Fruit fly (Drosophila melanogaster) whole organism, embryonic: ENCODE measurements around the gene p38b.

Experiments
- Awh ChIP-seq: fragments of 200-800 bp; sonication (Bioruptor generic); IDR thresholded peaks from 2 replicates; pipeline ENCODE4, ENCODE4 v1.3.6; 2022; ENCODE audit warnings: missing biosample characterization, missing genetic modification characterization
- B-H1 ChIP-seq: fragments of 200-800 bp; sonication (Bioruptor generic); IDR thresholded peaks from 3 replicates; pipeline ENCODE4 v1.3.6; 2022; ENCODE audit warnings: missing biosample characterization, missing genetic modification characterization
- B-H2 ChIP-seq: fragments of 200-800 bp; sonication (Bioruptor generic); optimal IDR thresholded peaks from 2 replicates; lab custom pipeline; 2018; ENCODE audit warnings: missing biosample characterization, mild to moderate bottlenecking, missing genetic modification characterization
- CG12104 ChIP-seq: fragments of 200-800 bp; sonication (Bioruptor generic); optimal IDR thresholded peaks from 3 replicates; lab custom pipeline; 2016; ENCODE audit warnings: missing biosample characterization, missing genetic modification characterization
- CG12236 ChIP-seq: fragments of 200-800 bp; sonication (Bioruptor generic); optimal IDR thresholded peaks from 2 replicates; lab custom pipeline; 2016; ENCODE audit warnings: missing biosample characterization, missing genetic modification characterization
- CG14667 ChIP-seq: fragments of 200-800 bp; sonication (Bioruptor generic); IDR thresholded peaks from 2 replicates; pipeline ENCODE4 v1.3.6; 2022; ENCODE audit warnings: missing biosample characterization, missing genetic modification characterization
- CG14860 ChIP-seq: fragments of 200-800 bp; sonication (Bioruptor generic); IDR thresholded peaks from 3 replicates; pipeline ENCODE4 v1.3.6; 2022; ENCODE audit warnings: missing biosample characterization, missing genetic modification characterization; ENCODE audit not compliant: partially characterized antibody
- CG15269 ChIP-seq: fragments of 200-800 bp; sonication (Bioruptor generic); optimal IDR thresholded peaks from 2 replicates; lab custom pipeline; 2018; ENCODE audit warnings: missing biosample characterization, mild to moderate bottlenecking, missing genetic modification characterization, moderate library complexity
- CG1529 ChIP-seq: fragments of 200-800 bp; sonication (Bioruptor generic); optimal IDR thresholded peaks from 3 replicates; lab custom pipeline; 2018; ENCODE audit warnings: missing biosample characterization, missing genetic modification characterization
- CG16779 ChIP-seq: fragments of 200-800 bp; sonication (Bioruptor generic); IDR thresholded peaks from 2 replicates; pipeline ENCODE4 v1.3.6; 2022; ENCODE audit warnings: missing biosample characterization, missing genetic modification characterization
- CG17385 ChIP-seq: fragments of 200-800 bp; sonication (Bioruptor generic); optimal IDR thresholded peaks from 3 replicates; lab custom pipeline; 2018; ENCODE audit warnings: missing biosample characterization, mild to moderate bottlenecking, missing genetic modification characterization
- CG18599 ChIP-seq: fragments of 200-800 bp; sonication (Bioruptor generic); optimal IDR thresholded peaks from 3 replicates; lab custom pipeline; 2017; ENCODE audit warnings: missing biosample characterization, missing genetic modification characterization, mild to moderate bottlenecking, moderate library complexity, missing genetic modification reagents
- CG30403 ChIP-seq: fragments of 200-800 bp; sonication (Bioruptor generic); optimal IDR thresholded peaks from 3 replicates; lab custom pipeline; 2016; ENCODE audit warnings: missing biosample characterization, missing genetic modification characterization
- CG3065 ChIP-seq: fragments of 200-800 bp; sonication (Bioruptor generic); optimal IDR thresholded peaks from 2 replicates; lab custom pipeline; 2016; ENCODE audit warnings: missing biosample characterization, missing genetic modification characterization
- CG32532 ChIP-seq: fragments of 200-800 bp; sonication (Bioruptor generic); IDR thresholded peaks from 2 replicates; pipeline ENCODE4 v1.3.6; 2022; ENCODE audit warnings: missing biosample characterization, missing genetic modification characterization
- CG32772 ChIP-seq: fragments of 200-800 bp; sonication (Bioruptor generic); IDR thresholded peaks from 2 replicates; pipeline ENCODE4 v1.3.6; 2022; ENCODE audit warnings: missing biosample characterization, missing genetic modification characterization
- CG33213 ChIP-seq: fragments of 200-800 bp; sonication (Bioruptor generic); optimal IDR thresholded peaks from 3 replicates; lab custom pipeline; 2016; ENCODE audit warnings: missing biosample characterization, missing genetic modification characterization
- CG34422 ChIP-seq: fragments of 200-800 bp; sonication (Bioruptor generic); IDR thresholded peaks from 3 replicates; pipeline ENCODE4 v1.3.6; 2022; ENCODE audit warnings: missing biosample characterization, missing genetic modification characterization
- CG4404 ChIP-seq: fragments of 200-800 bp; sonication (Bioruptor generic); IDR thresholded peaks from 2 replicates; pipeline ENCODE4 v1.3.6; 2022; ENCODE audit warnings: missing biosample characterization, missing genetic modification characterization
- CG4730 ChIP-seq: fragments of 200-800 bp; sonication (Bioruptor generic); IDR thresholded peaks from 2 replicates; pipeline ENCODE4 v1.3.6; 2022; ENCODE audit warnings: missing biosample characterization, missing genetic modification characterization
- CG6854 ChIP-seq: fragments of 200-800 bp; sonication (Bioruptor generic); optimal IDR thresholded peaks from 3 replicates; lab custom pipeline; 2017; ENCODE audit warnings: missing biosample characterization, mild to moderate bottlenecking, missing genetic modification characterization
- CG8290 ChIP-seq, 3 experiments: fragments of 200-800 bp; sonication (Bioruptor generic); optimal IDR thresholded peaks; 2 replicates each; lab custom pipeline; 2016 to 2019; ENCODE audit warnings: missing biosample characterization in 3 of 3, missing genetic modification characterization in 3 of 3, mild to moderate bottlenecking in 2 of 3, moderate library complexity in 1 of 3
- CG9797 ChIP-seq: fragments of 200-800 bp; sonication (Bioruptor generic); optimal IDR thresholded peaks from 3 replicates; lab custom pipeline; 2018; ENCODE audit warnings: missing biosample characterization, mild to moderate bottlenecking, missing genetic modification characterization
- D19A ChIP-seq: fragments of 200-800 bp; optimal IDR thresholded peaks from 3 replicates; lab custom pipeline; 2019; ENCODE audit warnings: missing biosample characterization, mild to moderate bottlenecking, missing genetic modification characterization, moderate library complexity
- Dip2 ChIP-seq: fragments of 200-800 bp; sonication (Bioruptor generic); IDR thresholded peaks from 2 replicates; pipeline ENCODE4 v1.3.6; 2022; ENCODE audit warnings: missing biosample characterization, missing genetic modification characterization
- Elba2 ChIP-seq: fragments of 200-800 bp; sonication (Bioruptor generic); optimal IDR thresholded peaks from 3 replicates; lab custom pipeline; 2016; ENCODE audit warnings: missing biosample characterization, missing genetic modification characterization
- Fer3 ChIP-seq: fragments of 200-800 bp; sonication (Bioruptor generic); optimal IDR thresholded peaks from 2 replicates; lab custom pipeline; 2018; ENCODE audit warnings: missing biosample characterization, mild to moderate bottlenecking, missing genetic modification characterization, moderate library complexity
- Gug ChIP-seq: fragments of 200-800 bp; sonication (Bioruptor generic); IDR thresholded peaks from 4 replicates; pipeline ENCODE4 v1.3.6; 2022; ENCODE audit warnings: missing biosample characterization, missing genetic modification characterization
- H15 ChIP-seq: fragments of 200-800 bp; sonication (Bioruptor generic); IDR thresholded peaks from 3 replicates; pipeline ENCODE4 v1.3.6; 2022; ENCODE audit warnings: missing biosample characterization, missing genetic modification characterization
- MBD-R2 ChIP-seq: fragments of 200-800 bp; sonication (Bioruptor generic); IDR thresholded peaks from 2 replicates; pipeline ENCODE4 v1.3.6; 2022; ENCODE audit warnings: missing biosample characterization, missing genetic modification characterization
- Optix ChIP-seq: fragments of 200-800 bp; sonication (Bioruptor generic); IDR thresholded peaks from 3 replicates; pipeline ENCODE4 v1.3.6; 2022; ENCODE audit warnings: missing biosample characterization, missing genetic modification characterization
- Pdp1 ChIP-seq, 2 experiments: fragments of 200-800 bp; sonication (Bioruptor generic); optimal IDR thresholded peaks; 3 replicates each; lab custom pipeline; 2016; ENCODE audit warnings: missing biosample characterization in 2 of 2, missing genetic modification characterization in 2 of 2, mild to moderate bottlenecking in 1 of 2, moderate library complexity in 1 of 2
- az2 ChIP-seq: fragments of 200-800 bp; sonication (Bioruptor generic); optimal IDR thresholded peaks from 3 replicates; lab custom pipeline; 2016; ENCODE audit warnings: missing biosample characterization, missing genetic modification characterization
- bbx ChIP-seq: fragments of 200-800 bp; sonication (Bioruptor generic); IDR thresholded peaks from 2 replicates; pipeline ENCODE4 v1.3.6; 2022; ENCODE audit warnings: missing biosample characterization, missing genetic modification characterization; ENCODE audit not compliant: partially characterized antibody
- bowl ChIP-seq: fragments of 200-800 bp; sonication (Bioruptor generic); IDR thresholded peaks from 2 replicates; pipeline ENCODE4 v1.3.6; 2022; ENCODE audit warnings: missing biosample characterization, missing genetic modification characterization
- chif ChIP-seq, 2 experiments: fragments of 200-800 bp; sonication (Bioruptor generic); optimal IDR thresholded peaks; 3 replicates each; lab custom pipeline; 2016; ENCODE audit warnings: missing biosample characterization in 2 of 2, missing genetic modification characterization in 2 of 2
- dm ChIP-seq: fragments of 200-800 bp; sonication (Bioruptor generic); optimal IDR thresholded peaks from 3 replicates; lab custom pipeline; 2016; ENCODE audit warnings: missing biosample characterization, missing genetic modification characterization
- fd3F ChIP-seq: fragments of 200-800 bp; sonication (Bioruptor generic); optimal IDR thresholded peaks from 2 replicates; lab custom pipeline; 2018; ENCODE audit warnings: missing biosample characterization, mild to moderate bottlenecking, missing genetic modification characterization, moderate library complexity
- grau ChIP-seq: fragments of 200-800 bp; optimal IDR thresholded peaks from 3 replicates; lab custom pipeline; 2019; ENCODE audit warnings: missing biosample characterization, mild to moderate bottlenecking, missing genetic modification characterization, moderate library complexity
- gsb-n ChIP-seq: fragments of 200-800 bp; sonication (Bioruptor generic); optimal IDR thresholded peaks from 3 replicates; lab custom pipeline; 2018; ENCODE audit warnings: missing biosample characterization, mild to moderate bottlenecking, missing genetic modification characterization
- her ChIP-seq: fragments of 200-800 bp; sonication (Bioruptor generic); optimal IDR thresholded peaks from 2 replicates; lab custom pipeline; 2016; ENCODE audit warnings: missing biosample characterization, missing genetic modification characterization
- jigr1 ChIP-seq: fragments of 200-800 bp; sonication (Bioruptor generic); IDR thresholded peaks from 3 replicates; pipeline ENCODE4 v1.3.6; 2022; ENCODE audit warnings: missing biosample characterization, missing genetic modification characterization
- jing ChIP-seq: fragments of 200-800 bp; sonication (Bioruptor generic); optimal IDR thresholded peaks from 2 replicates; lab custom pipeline; 2018; ENCODE audit warnings: missing biosample characterization, mild to moderate bottlenecking, missing genetic modification characterization
- oc ChIP-seq: fragments of 200-800 bp; sonication (Bioruptor generic); optimal IDR thresholded peaks from 2 replicates; lab custom pipeline; 2018; ENCODE audit warnings: missing biosample characterization, mild to moderate bottlenecking, missing genetic modification characterization, moderate library complexity
- onecut ChIP-seq: fragments of 200-800 bp; sonication (Bioruptor generic); IDR thresholded peaks from 2 replicates; pipeline ENCODE4 v1.3.6; 2022; ENCODE audit warnings: missing biosample characterization, missing genetic modification characterization
- pb ChIP-seq: fragments of 200-800 bp; sonication (Bioruptor generic); optimal IDR thresholded peaks from 3 replicates; lab custom pipeline; 2016; ENCODE audit warnings: missing biosample characterization, missing genetic modification characterization
- salm ChIP-seq: fragments of 200-800 bp; sonication (Bioruptor generic); optimal IDR thresholded peaks from 2 replicates; lab custom pipeline; 2018; ENCODE audit warnings: missing biosample characterization, mild to moderate bottlenecking, missing genetic modification characterization
- sim ChIP-seq: fragments of 200-800 bp; sonication (Bioruptor generic); IDR thresholded peaks from 2 replicates; pipeline ENCODE4 v1.3.6; 2022; ENCODE audit warnings: missing biosample characterization, missing genetic modification characterization
- slp2 ChIP-seq: fragments of 200-800 bp; sonication (Bioruptor generic); optimal IDR thresholded peaks from 2 replicates; lab custom pipeline; 2016; ENCODE audit warnings: missing biosample characterization, missing genetic modification characterization
- tap ChIP-seq: fragments of 200-800 bp; optimal IDR thresholded peaks from 3 replicates; lab custom pipeline; 2019; ENCODE audit warnings: missing biosample characterization, mild to moderate bottlenecking, missing genetic modification characterization, moderate library complexity
- unpg ChIP-seq: fragments of 200-800 bp; sonication (Bioruptor generic); optimal IDR thresholded peaks from 3 replicates; lab custom pipeline; 2018; ENCODE audit warnings: missing biosample characterization, mild to moderate bottlenecking, missing genetic modification characterization, moderate library complexity
- wdn ChIP-seq: fragments of 200-800 bp; sonication (Bioruptor generic); IDR thresholded peaks from 2 replicates; pipeline ENCODE4 v1.3.6; 2022; ENCODE audit warnings: missing biosample characterization, missing genetic modification characterization

p38b gene

DNA sequence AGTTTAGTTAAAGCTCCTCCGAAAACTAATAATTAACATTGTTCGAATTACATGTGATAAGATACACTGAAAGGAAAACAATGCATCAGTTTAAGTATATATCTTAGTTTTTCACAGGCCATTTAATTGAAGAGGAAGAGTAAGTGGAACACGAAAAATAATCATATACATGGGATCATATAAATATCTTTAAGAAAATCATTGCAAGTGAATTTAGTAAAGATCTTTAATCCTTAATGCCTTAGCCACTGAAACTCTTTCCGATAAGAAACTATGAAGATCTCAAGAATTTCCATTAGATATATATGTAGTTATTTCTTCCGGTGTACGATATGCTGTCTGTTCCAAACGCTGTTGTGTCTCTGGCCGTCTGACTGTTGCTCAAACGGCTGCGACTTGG is 1.8 kb upstream of the p38b start (continued):
- peak; percentile 68 for TF ChIP-seq salm
- TF ChIP-seq CG1529 (GFP tag; lab: Kevin White, UChicago) = no peak
- TF ChIP-seq Elba2 (GFP tag; lab: Kevin White, UChicago) = no peak
- no peak for TF ChIP-seq B-H2 (GFP tag; lab: Kevin White, UChicago)
- TF ChIP-seq CG14667 (GFP tag; lab: Robert Waterston, UW) = no peak
- 0 out of 4 replicates have a peak, but pooled peaks have one; percentile 19 for TF ChIP-seq Gug (GFP tag; lab: Robert Waterston, UW)
- TF ChIP-seq CG4730 (GFP tag; lab: Robert Waterston, UW) = peak; percentile 26; the same call in 1 of the 2 replicates
- TF ChIP-seq wdn = no peak
- TF ChIP-seq CG8290 (GFP tag; optimal IDR thresholded peaks at IDR 0.05; lab: Kevin White, UChicago) = no peak
- no peak for TF ChIP-seq CG8290 (tag; optimal IDR thresholded peaks at IDR 0.05; lab: Kevin White, UChicago)
- no peak for TF ChIP-seq Dip2 (GFP tag; lab: Robert Waterston, UW)
- peak; percentile 61 for TF ChIP-seq CG18599 (GFP tag; lab: Kevin White, UChicago)
- TF ChIP-seq fd3F (GFP tag; lab: Kevin White, UChicago) = peak; percentile 40
- TF ChIP-seq CG12104 (GFP tag; lab: Kevin White, UChicago) = peak; percentile 51
- TF ChIP-seq bowl (GFP tag; lab: Robert Waterston, UW) = no peak
- peak; percentile 13 for TF ChIP-seq CG12236 (GFP tag; lab: Kevin White, UChicago)
- peak; percentile 21 for TF ChIP-seq CG33213 (GFP tag; lab: Kevin White, UChicago)
- TF ChIP-seq MBD-R2 (GFP tag; lab: Robert Waterston, UW) = no peak
- no peak for TF ChIP-seq CG3065 (GFP tag; lab: Kevin White, UChicago)
- no peak for TF ChIP-seq dm (GFP tag; lab: Kevin White, UChicago)
- TF ChIP-seq az2 (GFP tag; lab: Kevin White, UChicago) = peak; percentile 20
- peak; percentile 39 to 54 for TF ChIP-seq Pdp1 (GFP tag; optimal IDR thresholded peaks at IDR 0.05; lab: Kevin White, UChicago)
- TF ChIP-seq grau = peak; percentile 80
- no peak for TF ChIP-seq CG32772 (GFP tag; lab: Robert Waterston, UW)
- TF ChIP-seq CG14860 (GFP tag; lab: Robert Waterston, UW) = no peak
- no peak for TF ChIP-seq slp2 (GFP tag; lab: Kevin White, UChicago)
- peak; percentile 33 to 44 for TF ChIP-seq chif (GFP tag; optimal IDR thresholded peaks at IDR 0.05; lab: Kevin White, UChicago)
- TF ChIP-seq bbx (GFP tag; lab: Robert Waterston, UW) = no peak
- TF ChIP-seq tap = peak; percentile 39
- TF ChIP-seq B-H1 (GFP tag; lab: Robert Waterston, UW) = peak; percentile 33; the same call in 1 of the 3 replicates
- TF ChIP-seq CG9797 = no peak
- no peak for TF ChIP-seq jigr1
- TF ChIP-seq Optix (GFP tag; lab: Robert Waterston, UW) = no peak
- peak; percentile 66 for TF ChIP-seq D19A
- TF ChIP-seq Awh (GFP tag; lab: Robert Waterston, UW) = peak; percentile 40; the same call in 1 of the 2 replicates
- TF ChIP-seq jing (GFP tag; lab: Kevin White, UChicago) = peak; percentile 41
- TF ChIP-seq CG15269 (tag; lab: Kevin White, UChicago) = peak; percentile 77
- TF ChIP-seq unpg (GFP tag; lab: Kevin White, UChicago) = peak; percentile 65
- peak; percentile 19 for TF ChIP-seq her (GFP tag; lab: Kevin White, UChicago)
- TF ChIP-seq CG30403 = peak; percentile 76
- TF ChIP-seq sim (GFP tag; lab: Robert Waterston, UW) = no peak
- peak; percentile 32 for TF ChIP-seq gsb-n (tag; lab: Kevin White, UChicago)
- peak; percentile 48 for TF ChIP-seq CG32532 (GFP tag; lab: Robert Waterston, UW)
- no peak for TF ChIP-seq oc (tag; lab: Kevin White, UChicago)
- no peak for TF ChIP-seq pb (GFP tag; lab: Kevin White, UChicago)
- peak; percentile 24; the same call in 1 of the 2 replicates for TF ChIP-seq onecut
- TF ChIP-seq CG34422 = no peak
- TF ChIP-seq CG17385 (GFP tag; lab: Kevin White, UChicago) = peak; percentile 75
- TF ChIP-seq CG16779 (GFP tag; lab: Robert Waterston, UW) = no peak
- TF ChIP-seq CG4404 (GFP tag; lab: Robert Waterston, UW) = no peak
- no peak for TF ChIP-seq H15
- no peak for TF ChIP-seq CG6854 (GFP tag; lab: Kevin White, UChicago)
- peak; percentile 38 for TF ChIP-seq Fer3 (tag; lab: Kevin White, UChicago)
